Worm (Caenorhabditis elegans) whole organism, mixed stage, embryonic: ENCODE results near the gene lurp-2.

ENCODE experiments used
- M03D4.4 ChIP-seq: sonication (generic microtip); optimal IDR thresholded peaks from 2 replicates; lab custom pipeline; 2017; ENCODE audit warnings: mild to moderate bottlenecking, missing genetic modification characterization, missing compliant biosample characterization
- bed-3 ChIP-seq: fragments of 200-800 bp; sonication (Bioruptor generic); optimal IDR thresholded peaks from 3 replicates; lab custom pipeline; 2018; ENCODE audit warnings: mild to moderate bottlenecking, missing genetic modification characterization, moderate library complexity, missing compliant biosample characterization
- blmp-1 ChIP-seq: fragments of 150-350 bp; optimal IDR thresholded peaks from 2 replicates; lab custom pipeline; 2014; ENCODE audit warnings: missing biosample characterization, missing genetic modification characterization
- ceh-39 ChIP-seq: fragments of 150-350 bp; optimal IDR thresholded peaks from 2 replicates; lab custom pipeline; 2014; ENCODE audit warnings: missing biosample characterization, missing genetic modification characterization
- ceh-43 ChIP-seq: fragments of 200-800 bp; sonication (Bioruptor generic); optimal IDR thresholded peaks from 2 replicates; lab custom pipeline; 2018; ENCODE audit warnings: mild to moderate bottlenecking, missing genetic modification characterization, moderate library complexity, missing compliant biosample characterization
- ceh-83 ChIP-seq: fragments of 200-800 bp; sonication (Bioruptor generic); optimal IDR thresholded peaks from 2 replicates; lab custom pipeline; 2018; ENCODE audit warnings: mild to moderate bottlenecking, missing genetic modification characterization, missing compliant biosample characterization
- ces-1 ChIP-seq: fragments of 150-350 bp; optimal IDR thresholded peaks from 2 replicates; lab custom pipeline; 2014; ENCODE audit warnings: missing biosample characterization, missing genetic modification reagents, missing genetic modification characterization
- cnd-1 ChIP-seq: fragments of 200-800 bp; sonication (Bioruptor generic); optimal IDR thresholded peaks from 2 replicates; lab custom pipeline; 2018; ENCODE audit warnings: mild to moderate bottlenecking, missing genetic modification characterization, missing compliant biosample characterization
- drap-1 ChIP-seq: fragments of 200-800 bp; sonication (Bioruptor generic); optimal IDR thresholded peaks from 3 replicates; lab custom pipeline; 2018; ENCODE audit warnings: mild to moderate bottlenecking, missing genetic modification characterization, missing compliant biosample characterization
- elt-1 ChIP-seq: sonication (generic microtip); optimal IDR thresholded peaks from 2 replicates; lab custom pipeline; 2017; ENCODE audit warnings: missing genetic modification characterization, mild to moderate bottlenecking, missing compliant biosample characterization, antibody characterized with exemption, moderate library complexity, borderline replicate concordance; ENCODE audit not compliant: insufficient read depth
- elt-3 ChIP-seq: fragments of 150-350 bp; optimal IDR thresholded peaks from 2 replicates; lab custom pipeline; 2014; ENCODE audit warnings: missing biosample characterization, missing genetic modification characterization
- flh-1 ChIP-seq: fragments of 200-800 bp; sonication (Bioruptor generic); optimal IDR thresholded peaks from 2 replicates; lab custom pipeline; 2018; ENCODE audit warnings: mild to moderate bottlenecking, missing genetic modification characterization, moderate library complexity, missing compliant biosample characterization
- ham-2 ChIP-seq: fragments of 200-800 bp; sonication (Bioruptor generic); optimal IDR thresholded peaks from 2 replicates; lab custom pipeline; 2018; ENCODE audit warnings: mild to moderate bottlenecking, missing genetic modification characterization, missing compliant biosample characterization
- hlh-1 ChIP-seq: fragments of 150-350 bp; optimal IDR thresholded peaks from 2 replicates; lab custom pipeline; 2014; ENCODE audit warnings: missing biosample characterization, missing genetic modification reagents, missing genetic modification characterization
- lin-13 ChIP-seq: fragments of 150-350 bp; optimal IDR thresholded peaks from 2 replicates; lab custom pipeline; 2014; ENCODE audit warnings: missing biosample characterization, missing genetic modification characterization
- lin-32 ChIP-seq: fragments of 200-800 bp; sonication (Bioruptor generic); optimal IDR thresholded peaks from 2 replicates; lab custom pipeline; 2018; ENCODE audit warnings: mild to moderate bottlenecking, missing genetic modification characterization, missing compliant biosample characterization
- lsy-2 ChIP-seq: fragments of 150-350 bp; optimal IDR thresholded peaks from 2 replicates; lab custom pipeline; 2014; ENCODE audit warnings: missing biosample characterization, missing genetic modification characterization
- mab-5 ChIP-seq: fragments of 150-350 bp; optimal IDR thresholded peaks from 2 replicates; lab custom pipeline; 2014; ENCODE audit warnings: missing biosample characterization, missing genetic modification characterization
- mep-1 ChIP-seq: fragments of 150-350 bp; optimal IDR thresholded peaks from 2 replicates; lab custom pipeline; 2017; ENCODE audit warnings: missing biosample characterization, missing genetic modification reagents, missing genetic modification characterization, inconsistent platforms
- mls-2 ChIP-seq: sonication (generic microtip); optimal IDR thresholded peaks from 2 replicates; lab custom pipeline; 2016; ENCODE audit warnings: mild to moderate bottlenecking, missing genetic modification characterization, moderate library complexity, missing compliant biosample characterization
- nhr-12 ChIP-seq: fragments of 150-350 bp; optimal IDR thresholded peaks from 2 replicates; lab custom pipeline; 2014; ENCODE audit warnings: missing biosample characterization, missing genetic modification characterization
- nhr-2 ChIP-seq: fragments of 150-350 bp; optimal IDR thresholded peaks from 2 replicates; lab custom pipeline; 2014; ENCODE audit warnings: missing biosample characterization, missing genetic modification characterization
- nhr-237 ChIP-seq: fragments of 150-350 bp; optimal IDR thresholded peaks from 2 replicates; lab custom pipeline; 2014; ENCODE audit warnings: missing biosample characterization, missing genetic modification characterization
- nhr-28 ChIP-seq: fragments of 150-350 bp; optimal IDR thresholded peaks from 2 replicates; lab custom pipeline; 2014; ENCODE audit warnings: missing biosample characterization, missing genetic modification characterization
- nhr-76 ChIP-seq: sonication (generic microtip); optimal IDR thresholded peaks from 2 replicates; lab custom pipeline; 2017; ENCODE audit warnings: missing biosample characterization, missing genetic modification characterization
- pha-4 ChIP-seq: fragments of 150-350 bp; optimal IDR thresholded peaks from 2 replicates; lab custom pipeline; 2018; ENCODE audit warnings: missing biosample characterization, missing genetic modification reagents, missing genetic modification characterization
- sem-2 ChIP-seq: fragments of 200-800 bp; sonication (Bioruptor generic); optimal IDR thresholded peaks from 2 replicates; lab custom pipeline; 2018; ENCODE audit warnings: mild to moderate bottlenecking, missing genetic modification characterization, missing compliant biosample characterization
- snpc-4 ChIP-seq: fragments of 150-350 bp; optimal IDR thresholded peaks from 2 replicates; lab custom pipeline; 2014; ENCODE audit warnings: missing biosample characterization, missing genetic modification characterization
- sptf-1 ChIP-seq: sonication (generic microtip); optimal IDR thresholded peaks from 2 replicates; lab custom pipeline; 2017; ENCODE audit warnings: mild to moderate bottlenecking, missing genetic modification characterization, moderate library complexity, missing compliant biosample characterization
- tbx-8 ChIP-seq: fragments of 200-800 bp; sonication (Bioruptor generic); optimal IDR thresholded peaks from 2 replicates; lab custom pipeline; 2018; ENCODE audit warnings: mild to moderate bottlenecking, missing genetic modification characterization, moderate library complexity, missing compliant biosample characterization
- unc-120 ChIP-seq: sonication (generic microtip); optimal IDR thresholded peaks from 2 replicates; lab custom pipeline; 2017; ENCODE audit warnings: missing genetic modification characterization, missing compliant biosample characterization; ENCODE audit not compliant: poor library complexity, severe bottlenecking
- unc-39 ChIP-seq: fragments of 150-350 bp; optimal IDR thresholded peaks from 2 replicates; lab custom pipeline; 2014; ENCODE audit warnings: missing biosample characterization, missing genetic modification characterization
- unc-62 ChIP-seq: fragments of 150-350 bp; optimal IDR thresholded peaks from 2 replicates; lab custom pipeline; 2014; ENCODE audit warnings: missing biosample characterization, missing genetic modification reagents, missing genetic modification characterization
- zip-8 ChIP-seq: fragments of 150-350 bp; optimal IDR thresholded peaks from 2 replicates; lab custom pipeline; 2014; ENCODE audit warnings: missing biosample characterization, missing genetic modification characterization

lurp-2 gene

DNA sequence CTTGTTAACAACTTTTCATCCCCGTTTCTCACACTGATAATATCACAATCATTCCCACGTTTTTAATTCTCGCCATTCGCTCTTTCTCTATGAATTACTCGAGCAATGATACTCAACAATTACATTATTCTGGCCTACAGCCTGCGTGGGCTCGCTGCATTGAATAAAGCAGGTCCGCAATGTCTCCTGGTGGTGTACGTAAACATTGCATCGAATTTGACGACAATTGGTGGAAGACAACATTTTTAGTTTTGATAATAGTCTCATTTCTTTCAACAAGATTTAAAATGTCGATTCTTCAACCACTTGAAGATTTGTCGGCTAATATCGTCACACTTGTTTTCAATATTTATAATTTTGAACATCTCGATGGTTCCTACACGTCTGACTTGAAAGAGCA, 5.9 kb downstream of the lurp-2 start, which contains the start of gene bath-39:
TSS of gene bath-39 (plus strand) at position 137 of the 400 bp plus-strand sequence.
- TF ChIP-seq snpc-4 (tag; lab: Kevin White, UChicago) (no peak), tbx-8 (GFP tag; lab: Kevin White, UChicago) (no peak), lin-32 (no peak), ceh-83 (no peak), cnd-1 (tag; lab: Kevin White, UChicago) (no peak), ceh-43 (GFP tag; lab: Kevin White, UChicago) (no peak), ces-1 (GFP tag; lab: Kevin White, UChicago) (peak; percentile 84), M03D4.4 (tag; lab: Kevin White, UChicago) (no peak), flh-1 (no peak), hlh-1 (tag; lab: Kevin White, UChicago) (no peak), unc-62 (no peak), lsy-2 (tag; lab: Kevin White, UChicago) (peak; percentile 22), mab-5 (tag; lab: Kevin White, UChicago) (no peak), elt-1 (tag; lab: Kevin White, UChicago) (no peak), nhr-76 (tag; lab: Kevin White, UChicago) (no peak), blmp-1 (tag; lab: Kevin White, UChicago) (no peak), ham-2 (GFP tag; lab: Kevin White, UChicago) (no peak), elt-3 (tag; lab: Kevin White, UChicago) (no peak), bed-3 (no peak), mep-1 (tag; lab: Kevin White, UChicago) (peak; percentile 45)
- TF ChIP-seq, all 35 proteins: peak for 3

DNA sequence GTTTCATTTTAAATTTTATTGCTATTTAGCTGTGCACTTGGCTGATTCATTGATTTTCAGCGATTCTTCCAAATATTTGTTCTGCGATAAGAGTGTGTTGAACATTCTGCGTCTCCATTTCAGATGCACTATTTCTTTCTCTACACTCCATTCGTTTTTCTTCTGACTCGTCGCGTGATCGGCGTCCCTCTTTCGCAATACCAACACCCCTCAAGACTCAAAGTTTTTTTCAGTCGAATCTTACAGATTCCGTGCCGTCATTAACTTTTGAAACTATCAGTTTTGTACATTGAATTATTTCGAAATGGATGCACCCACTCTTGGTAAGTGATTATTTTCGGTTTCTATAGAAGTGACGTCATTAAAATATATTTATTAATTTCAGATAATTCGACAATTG, 9.5 kb downstream of the lurp-2 start, which contains the start of gene frm-10:
TSS of gene frm-10 (plus strand) at position 234 of the 400 bp plus-strand sequence.
- TF ChIP-seq ceh-43 (GFP tag; lab: Kevin White, UChicago) (no peak), pha-4 (no peak), lsy-2 (tag; lab: Kevin White, UChicago) (no peak), lin-13 (tag; lab: Kevin White, UChicago) (no peak), unc-39 (tag; lab: Kevin White, UChicago) (no peak), nhr-237 (tag; lab: Kevin White, UChicago) (peak; percentile 49), nhr-28 (tag; lab: Kevin White, UChicago) (no peak), mep-1 (tag; lab: Kevin White, UChicago) (peak; percentile 4), nhr-76 (tag; lab: Kevin White, UChicago) (no peak), ceh-83 (no peak), bed-3 (no peak), nhr-12 (tag; lab: Kevin White, UChicago) (no peak), M03D4.4 (tag; lab: Kevin White, UChicago) (no peak), elt-3 (tag; lab: Kevin White, UChicago) (peak; percentile 56), sem-2 (GFP tag; lab: Kevin White, UChicago) (no peak)

ce11 chrV:13464123-13464522, 10.7 kb downstream of the lurp-2 start:
- TF ChIP-seq unc-39 (tag; lab: Kevin White, UChicago) (no peak), ces-1 (GFP tag; lab: Kevin White, UChicago) (peak; percentile 16), tbx-8 (GFP tag; lab: Kevin White, UChicago) (no peak), ceh-43 (GFP tag; lab: Kevin White, UChicago) (no peak)

DNA sequence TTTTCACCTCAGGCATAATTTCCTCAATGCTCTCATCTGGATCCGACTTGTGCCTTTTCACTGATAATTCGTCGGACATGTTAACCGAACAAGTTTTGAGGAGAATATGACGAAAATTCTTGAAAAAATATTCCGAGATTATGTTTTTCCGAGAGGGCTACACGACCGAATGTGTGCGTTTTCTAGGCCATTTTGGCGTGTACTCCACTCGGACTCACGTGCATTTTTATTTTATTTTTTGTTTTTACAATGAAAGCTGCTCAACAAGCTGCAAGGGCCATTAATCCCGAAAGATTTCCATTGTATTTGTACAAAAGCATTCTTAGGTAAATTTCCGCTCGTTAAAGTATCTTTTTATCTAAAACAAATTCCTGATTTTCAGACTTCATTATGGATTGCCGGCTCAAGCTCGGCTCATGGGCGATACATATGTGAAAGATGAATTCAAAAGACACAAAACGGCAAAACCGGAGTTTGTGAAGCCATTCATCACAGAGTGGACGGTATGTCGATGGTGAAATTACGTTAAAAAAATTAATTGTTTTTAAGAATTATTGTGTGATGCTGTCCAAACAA, 14.8 kb downstream of the lurp-2 start, which contains the start of the genes F25H9.6 and F25H9.7:
TSS of gene F25H9.6 (minus strand) at position 172 of the 576 bp plus-strand sequence.
TSS of gene F25H9.7 (plus strand) at position 187 of the 576 bp plus-strand sequence.
- TF ChIP-seq bed-3 (no peak), elt-3 (tag; lab: Kevin White, UChicago) (no peak), unc-39 (tag; lab: Kevin White, UChicago) (no peak), unc-62 (no peak), lin-13 (tag; lab: Kevin White, UChicago) (peak; percentile 33), M03D4.4 (tag; lab: Kevin White, UChicago) (no peak), unc-120 (no peak), lin-32 (no peak), ceh-83 (no peak), nhr-2 (no peak), ces-1 (GFP tag; lab: Kevin White, UChicago) (peak; percentile 49), pha-4 (no peak), lsy-2 (tag; lab: Kevin White, UChicago) (no peak), nhr-237 (tag; lab: Kevin White, UChicago) (no peak), mls-2 (no peak), cnd-1 (tag; lab: Kevin White, UChicago) (peak; percentile 55), mep-1 (tag; lab: Kevin White, UChicago) (peak; percentile 52), zip-8 (tag; lab: Kevin White, UChicago) (no peak), nhr-28 (tag; lab: Kevin White, UChicago) (no peak), mab-5 (tag; lab: Kevin White, UChicago) (no peak), flh-1 (no peak), snpc-4 (tag; lab: Kevin White, UChicago) (no peak), sptf-1 (tag; lab: Kevin White, UChicago) (peak; percentile 78), hlh-1 (tag; lab: Kevin White, UChicago) (no peak), drap-1 (peak; percentile 30), ceh-39 (tag; lab: Kevin White, UChicago) (no peak), sem-2 (GFP tag; lab: Kevin White, UChicago) (no peak), ceh-43 (GFP tag; lab: Kevin White, UChicago) (no peak), tbx-8 (GFP tag; lab: Kevin White, UChicago) (no peak), elt-1 (tag; lab: Kevin White, UChicago) (no peak), ham-2 (GFP tag; lab: Kevin White, UChicago) (no peak), blmp-1 (tag; lab: Kevin White, UChicago) (no peak)
